Fruit fly (Drosophila melanogaster) whole organism, embryonic: ENCODE results near the gene CG10333.
A peak's percentile ranks its signal among the peaks of the same experiment; 100 is the strongest.

Experiments used
- ATbp ChIP-seq: fragments of 200-800 bp; sonication (Bioruptor generic); optimal IDR thresholded peaks from 2 replicates; lab custom pipeline; 2017; ENCODE audit warnings: missing biosample characterization, mild to moderate bottlenecking, missing genetic modification characterization, missing genetic modification reagents
- CG11398 ChIP-seq: fragments of 200-800 bp; sonication (Bioruptor generic); optimal IDR thresholded peaks from 2 replicates; lab custom pipeline; 2016; ENCODE audit warnings: missing biosample characterization, missing genetic modification characterization
- CG12219 ChIP-seq: fragments of 200-800 bp; sonication (Bioruptor generic); optimal IDR thresholded peaks from 3 replicates; lab custom pipeline; 2018; ENCODE audit warnings: missing biosample characterization, mild to moderate bottlenecking, missing genetic modification characterization
- CG12744 ChIP-seq: fragments of 200-800 bp; sonication (Bioruptor generic); optimal IDR thresholded peaks from 2 replicates; lab custom pipeline; 2016; ENCODE audit warnings: missing biosample characterization, missing genetic modification characterization
- CG13775 ChIP-seq: fragments of 200-800 bp; sonication (Bioruptor generic); optimal IDR thresholded peaks from 3 replicates; lab custom pipeline; 2017; ENCODE audit warnings: missing biosample characterization, mild to moderate bottlenecking, missing genetic modification characterization
- CG14014 ChIP-seq: fragments of 200-800 bp; sonication (Bioruptor generic); IDR thresholded peaks from 2 replicates; pipeline ENCODE4 v1.3.6; 2022; ENCODE audit warnings: missing biosample characterization, missing genetic modification characterization
- CG14667 ChIP-seq: fragments of 200-800 bp; sonication (Bioruptor generic); IDR thresholded peaks from 2 replicates; pipeline ENCODE4 v1.3.6; 2022; ENCODE audit warnings: missing biosample characterization, missing genetic modification characterization
- CG1603 ChIP-seq: fragments of 200-800 bp; sonication (Bioruptor generic); optimal IDR thresholded peaks from 2 replicates; lab custom pipeline; 2019; ENCODE audit warnings: missing biosample characterization, mild to moderate bottlenecking, missing genetic modification characterization, moderate library complexity
- CG1647 ChIP-seq: fragments of 200-800 bp; sonication (Bioruptor generic); optimal IDR thresholded peaks from 3 replicates; lab custom pipeline; 2016; ENCODE audit warnings: missing biosample characterization, missing genetic modification characterization
- CG17829 ChIP-seq: fragments of 200-800 bp; optimal IDR thresholded peaks from 2 replicates; lab custom pipeline; 2019; ENCODE audit warnings: missing biosample characterization, mild to moderate bottlenecking, missing genetic modification characterization, moderate library complexity
- CG1792 ChIP-seq: fragments of 200-800 bp; sonication (Bioruptor generic); optimal IDR thresholded peaks from 2 replicates; lab custom pipeline; 2016; ENCODE audit warnings: missing biosample characterization, missing genetic modification characterization
- CG1832 ChIP-seq: fragments of 200-800 bp; sonication (Bioruptor generic); optimal IDR thresholded peaks from 2 replicates; lab custom pipeline; 2017; ENCODE audit warnings: missing biosample characterization, mild to moderate bottlenecking, missing genetic modification characterization, inconsistent platforms
- CG18599 ChIP-seq: fragments of 200-800 bp; sonication (Bioruptor generic); optimal IDR thresholded peaks from 3 replicates; lab custom pipeline; 2017; ENCODE audit warnings: missing biosample characterization, missing genetic modification characterization, mild to moderate bottlenecking, moderate library complexity, missing genetic modification reagents
- CG2116 ChIP-seq: fragments of 200-800 bp; sonication (Bioruptor generic); optimal IDR thresholded peaks from 3 replicates; lab custom pipeline; 2018; ENCODE audit warnings: missing biosample characterization, mild to moderate bottlenecking, missing genetic modification characterization
- CG2199 ChIP-seq: fragments of 200-800 bp; sonication (Bioruptor generic); IDR thresholded peaks from 3 replicates; pipeline ENCODE4 v1.3.6; 2022; ENCODE audit warnings: missing biosample characterization, missing genetic modification characterization
- CG2875 ChIP-seq: fragments of 200-800 bp; sonication (Bioruptor generic); optimal IDR thresholded peaks from 2 replicates; lab custom pipeline; 2017; ENCODE audit warnings: missing biosample characterization, mild to moderate bottlenecking, missing genetic modification characterization, missing genetic modification reagents
- CG31441 ChIP-seq: fragments of 200-800 bp; sonication (Bioruptor generic); IDR thresholded peaks from 2 replicates; pipeline ENCODE4 v1.3.6; 2022; ENCODE audit warnings: missing biosample characterization, missing genetic modification characterization
- CG32767 ChIP-seq: fragments of 200-800 bp; sonication (Bioruptor generic); IDR thresholded peaks from 2 replicates; pipeline ENCODE4 v1.3.6; 2022; ENCODE audit warnings: missing biosample characterization, missing genetic modification characterization
- CG3281 ChIP-seq: fragments of 200-800 bp; sonication (Bioruptor generic); optimal IDR thresholded peaks from 3 replicates; lab custom pipeline; 2017; ENCODE audit warnings: missing biosample characterization, mild to moderate bottlenecking, missing genetic modification characterization
- CG43689 ChIP-seq: fragments of 200-800 bp; sonication (Bioruptor generic); IDR thresholded peaks from 2 replicates; pipeline ENCODE4 v1.3.6; 2022; ENCODE audit warnings: missing biosample characterization, missing genetic modification characterization
- CG4820 ChIP-seq: fragments of 200-800 bp; sonication (Bioruptor generic); optimal IDR thresholded peaks from 3 replicates; lab custom pipeline; 2016; ENCODE audit warnings: missing biosample characterization, missing genetic modification characterization
- CG6272 ChIP-seq: fragments of 200-800 bp; sonication (Bioruptor generic); IDR thresholded peaks from 2 replicates; pipeline ENCODE4 v1.3.6; 2022; ENCODE audit warnings: missing biosample characterization, missing genetic modification characterization
- CG6854 ChIP-seq: fragments of 200-800 bp; sonication (Bioruptor generic); optimal IDR thresholded peaks from 3 replicates; lab custom pipeline; 2017; ENCODE audit warnings: missing biosample characterization, mild to moderate bottlenecking, missing genetic modification characterization
- Dbx ChIP-seq: fragments of 200-800 bp; sonication (Bioruptor generic); IDR thresholded peaks from 3 replicates; pipeline ENCODE4 v1.3.6; 2022; ENCODE audit warnings: missing biosample characterization, missing genetic modification characterization
- Deaf1 ChIP-seq: fragments of 200-800 bp; optimal IDR thresholded peaks from 3 replicates; lab custom pipeline; 2019; ENCODE audit warnings: missing biosample characterization, mild to moderate bottlenecking, missing genetic modification characterization, moderate library complexity
- Dll ChIP-seq: fragments of 200-800 bp; sonication (Bioruptor generic); IDR thresholded peaks from 4 replicates; pipeline ENCODE4 v1.3.6; 2022; ENCODE audit warnings: missing biosample characterization, missing genetic modification characterization; ENCODE audit not compliant: partially characterized antibody
- Hand ChIP-seq: fragments of 200-800 bp; sonication (Bioruptor generic); optimal IDR thresholded peaks from 2 replicates; lab custom pipeline; 2017; ENCODE audit warnings: mild to moderate bottlenecking, missing biosample characterization, missing genetic modification reagents, missing genetic modification characterization
- Hmr ChIP-seq: fragments of 200-800 bp; sonication (Bioruptor generic); optimal IDR thresholded peaks from 3 replicates; lab custom pipeline; 2017; ENCODE audit warnings: mild to moderate bottlenecking, missing biosample characterization, missing genetic modification reagents, missing genetic modification characterization
- Kr ChIP-seq: fragments of 200-800 bp; sonication (Bioruptor generic); optimal IDR thresholded peaks from 2 replicates; lab custom pipeline; 2017; ENCODE audit warnings: missing biosample characterization, mild to moderate bottlenecking, missing genetic modification characterization
- Optix ChIP-seq: fragments of 200-800 bp; sonication (Bioruptor generic); IDR thresholded peaks from 3 replicates; pipeline ENCODE4 v1.3.6; 2022; ENCODE audit warnings: missing biosample characterization, missing genetic modification characterization
- Sin3A ChIP-seq: fragments of >200 bp; optimal IDR thresholded peaks from 2 replicates; lab custom pipeline; 2018
- ase ChIP-seq: fragments of 200-800 bp; sonication (Bioruptor generic); IDR thresholded peaks from 3 replicates; pipeline ENCODE4 v1.3.6; 2022; ENCODE audit warnings: missing biosample characterization, missing genetic modification characterization
- az2 ChIP-seq: fragments of 200-800 bp; sonication (Bioruptor generic); optimal IDR thresholded peaks from 3 replicates; lab custom pipeline; 2016; ENCODE audit warnings: missing biosample characterization, missing genetic modification characterization
- bigmax ChIP-seq: fragments of 200-800 bp; sonication (Bioruptor generic); optimal IDR thresholded peaks from 2 replicates; lab custom pipeline; 2018; ENCODE audit warnings: missing biosample characterization, mild to moderate bottlenecking, missing genetic modification characterization
- cato ChIP-seq: fragments of 200-800 bp; sonication (Bioruptor generic); optimal IDR thresholded peaks from 2 replicates; lab custom pipeline; 2016; ENCODE audit warnings: missing biosample characterization, missing genetic modification characterization, borderline replicate concordance
- crc ChIP-seq: fragments of 200-800 bp; sonication (Bioruptor generic); optimal IDR thresholded peaks from 2 replicates; lab custom pipeline; 2016; ENCODE audit warnings: missing biosample characterization, missing genetic modification characterization
- danr ChIP-seq: fragments of 200-800 bp; sonication (Bioruptor generic); IDR thresholded peaks from 2 replicates; pipeline ENCODE4 v1.3.6; 2022; ENCODE audit warnings: missing biosample characterization, missing genetic modification characterization
- dm ChIP-seq: fragments of 200-800 bp; sonication (Bioruptor generic); optimal IDR thresholded peaks from 3 replicates; lab custom pipeline; 2016; ENCODE audit warnings: missing biosample characterization, missing genetic modification characterization
- ems ChIP-seq: fragments of 200-800 bp; sonication (Bioruptor generic); optimal IDR thresholded peaks from 3 replicates; lab custom pipeline; 2016; ENCODE audit warnings: missing biosample characterization, missing genetic modification characterization
- fu2 ChIP-seq: fragments of 200-800 bp; sonication (Bioruptor generic); optimal IDR thresholded peaks from 2 replicates; lab custom pipeline; 2016; ENCODE audit warnings: missing biosample characterization, missing genetic modification characterization
- ind ChIP-seq: fragments of 200-800 bp; sonication (Bioruptor generic); optimal IDR thresholded peaks from 3 replicates; lab custom pipeline; 2016; ENCODE audit warnings: missing biosample characterization, missing genetic modification characterization
- ken ChIP-seq: fragments of 200-800 bp; sonication (Bioruptor generic); IDR thresholded peaks from 3 replicates; pipeline ENCODE4 v1.3.6; 2022; ENCODE audit warnings: missing biosample characterization, missing genetic modification characterization
- lola ChIP-seq, 3 experiments: fragments of >200 bp in 2 of 3; fragments of 200-800 bp in 1 of 3; sonication (Bioruptor generic) in 1 of 3; optimal IDR thresholded peaks; 2 replicates each; lab custom pipeline; 2017 to 2019; ENCODE audit warnings: missing biosample characterization in 3 of 3, missing genetic modification characterization in 3 of 3, mild to moderate bottlenecking in 1 of 3, moderate library complexity in 1 of 3
- p53 ChIP-seq: fragments of 200-800 bp; sonication (Bioruptor generic); optimal IDR thresholded peaks from 2 replicates; lab custom pipeline; 2016; ENCODE audit warnings: missing biosample characterization, missing genetic modification characterization
- pfk ChIP-seq: fragments of 200-800 bp; sonication (Bioruptor generic); optimal IDR thresholded peaks from 2 replicates; lab custom pipeline; 2018; ENCODE audit warnings: missing biosample characterization, mild to moderate bottlenecking, missing genetic modification characterization, moderate library complexity
- prd ChIP-seq, 3 experiments: fragments of >200 bp in 2 of 3; fragments of 200-800 bp in 1 of 3; sonication (Bioruptor generic) in 1 of 3; optimal IDR thresholded peaks in 2 of 3; IDR thresholded peaks in 1 of 3; 2 replicates in 2 of 3; 3 replicates in 1 of 3; pipeline versions ENCODE4 v1.3.6 to Lab custom; 2017 to 2022; ENCODE audit warnings: missing biosample characterization in 1 of 3, missing genetic modification characterization in 1 of 3
- ro ChIP-seq: fragments of 200-800 bp; sonication (Bioruptor generic); IDR thresholded peaks from 2 replicates; pipeline ENCODE4 v1.3.6; 2022; ENCODE audit warnings: missing biosample characterization, missing genetic modification characterization
- trh ChIP-seq: fragments of 200-800 bp; sonication (Bioruptor generic); optimal IDR thresholded peaks from 2 replicates; lab custom pipeline; 2016; ENCODE audit warnings: missing biosample characterization, missing genetic modification characterization
- twi ChIP-seq: fragments of 200-800 bp; optimal IDR thresholded peaks from 2 replicates; lab custom pipeline; 2019; ENCODE audit warnings: missing biosample characterization, mild to moderate bottlenecking, missing genetic modification characterization, moderate library complexity

Gene CG10333

DNA sequence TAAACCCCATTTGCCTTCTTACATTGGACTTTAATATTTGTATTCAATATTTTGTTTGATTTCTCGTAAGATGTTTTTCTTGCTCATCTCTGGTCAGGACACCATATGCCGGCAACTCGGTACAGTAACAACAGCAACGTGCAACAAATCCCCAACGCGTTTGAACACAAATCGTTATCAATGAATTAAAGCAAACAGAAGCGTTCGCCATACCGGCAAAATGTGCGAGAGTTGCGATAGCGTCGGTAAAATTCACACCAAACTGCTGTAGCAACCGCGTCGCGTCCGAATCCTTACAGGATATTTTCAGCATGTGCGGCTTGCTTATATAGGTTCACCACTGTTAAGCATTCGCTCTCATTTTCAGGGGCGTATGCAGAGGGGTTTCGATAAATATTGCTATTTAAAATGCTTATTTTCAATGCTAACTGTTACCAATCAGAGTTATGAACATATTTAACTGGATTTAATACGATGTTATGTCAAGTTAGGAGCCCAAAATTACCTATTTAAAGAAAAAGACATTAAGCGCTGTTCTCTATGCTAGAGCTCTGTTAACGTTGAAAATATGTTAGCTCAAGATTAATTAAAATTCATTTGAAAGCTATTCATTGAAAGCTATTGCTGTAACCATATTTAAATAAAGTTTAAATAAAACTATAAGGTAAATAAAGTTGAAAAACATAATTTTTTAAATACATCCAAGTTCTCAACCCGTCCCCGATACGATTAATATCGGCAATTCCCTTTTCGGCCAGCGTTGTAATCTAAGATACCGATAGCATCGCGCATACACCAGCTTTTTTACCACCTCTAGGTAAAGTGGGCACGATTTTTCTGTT is 16.3 kb upstream of the CG10333 start, which contains the start of the genes Pde11 and CG15160 (continued):
- TF ChIP-seq Hmr (GFP tag; lab: Kevin White, UChicago) (no peak), CG13775 (GFP tag; lab: Kevin White, UChicago) (peak; percentile 44), Hand (no peak), Dll (GFP tag; lab: Robert Waterston, UW) (peak; percentile 96), ATbp (GFP tag; lab: Kevin White, UChicago) (no peak), CG31441 (GFP tag; lab: Robert Waterston, UW) (no peak), prd (optimal IDR thresholded peaks at IDR 0.05; lab: Kevin White, UChicago) (no peak), prd (GFP tag; IDR thresholded peaks at IDR 0.05; lab: Robert Waterston, UW) (peak; percentile 36; the same call in 1 of the 3 replicates), Deaf1 (tag; lab: Kevin White, UChicago) (no peak), ase (GFP tag; lab: Robert Waterston, UW) (no peak), lola (GFP tag; optimal IDR thresholded peaks at IDR 0.05; lab: Kevin White, UChicago) (peak in 1 of 3 experiments; percentile 33), twi (peak; percentile 22), CG14014 (GFP tag; lab: Robert Waterston, UW) (no peak), CG18599 (GFP tag; lab: Kevin White, UChicago) (peak; percentile 13), fu2 (GFP tag; lab: Kevin White, UChicago) (no peak), bigmax (GFP tag; lab: Kevin White, UChicago) (no peak), CG14667 (GFP tag; lab: Robert Waterston, UW) (no peak), CG2875 (GFP tag; lab: Kevin White, UChicago) (no peak), az2 (no peak), CG3281 (GFP tag; lab: Kevin White, UChicago) (no peak), ro (GFP tag; lab: Robert Waterston, UW) (no peak), Sin3A (peak; percentile 74), CG12744 (GFP tag; lab: Kevin White, UChicago) (no peak), ems (GFP tag; lab: Kevin White, UChicago) (peak; percentile 19), CG4820 (GFP tag; lab: Kevin White, UChicago) (no peak), danr (GFP tag; lab: Robert Waterston, UW) (no peak), CG17829 (peak; percentile 54), ken (peak; percentile 30; the same call in 1 of the 3 replicates), CG1792 (no peak), CG2199 (peak; percentile 66; the same call in 1 of the 3 replicates), Dbx (GFP tag; lab: Robert Waterston, UW) (peak; percentile 80), CG1832 (GFP tag; lab: Kevin White, UChicago) (no peak), CG6854 (no peak), p53 (GFP tag; lab: Kevin White, UChicago) (no peak), dm (GFP tag; lab: Kevin White, UChicago) (peak; percentile 56), CG32767 (no peak), CG6272 (GFP tag; lab: Robert Waterston, UW) (peak; percentile 82), CG2116 (GFP tag; lab: Kevin White, UChicago) (peak; percentile 99), Optix (no peak), pfk (GFP tag; lab: Kevin White, UChicago) (no peak), crc (GFP tag; lab: Kevin White, UChicago) (no peak), CG1647 (GFP tag; lab: Kevin White, UChicago) (no peak), CG43689 (GFP tag; lab: Robert Waterston, UW) (no peak), ind (GFP tag; lab: Kevin White, UChicago) (peak; percentile 21), trh (GFP tag; lab: Kevin White, UChicago) (no peak), cato (GFP tag; lab: Kevin White, UChicago) (no peak), CG1603 (tag; lab: Kevin White, UChicago) (peak; percentile 74), Kr (GFP tag; lab: Kevin White, UChicago) (no peak), CG12219 (GFP tag; lab: Kevin White, UChicago) (no peak), CG11398 (GFP tag; lab: Kevin White, UChicago) (no peak)
